Fruit fly (Drosophila melanogaster) whole organism, embryonic: ENCODE data around the gene CG42553.
A peak's percentile ranks its signal among the peaks of the same experiment; 100 is the strongest.

Source experiments
- Ada2b ChIP-seq: fragments of 200-800 bp; sonication (Bioruptor generic); IDR thresholded peaks from 2 replicates; pipeline ENCODE4 v1.3.6; 2022; ENCODE audit warnings: missing biosample characterization, missing genetic modification characterization
- Asciz ChIP-seq: fragments of 200-800 bp; sonication (Bioruptor generic); optimal IDR thresholded peaks from 2 replicates; lab custom pipeline; 2017; ENCODE audit warnings: missing biosample characterization, mild to moderate bottlenecking, missing genetic modification characterization, missing genetic modification reagents
- CG11247 ChIP-seq: fragments of 200-800 bp; sonication (Bioruptor generic); IDR thresholded peaks from 2 replicates; pipeline ENCODE4 v1.3.6; 2022; ENCODE audit warnings: missing biosample characterization, missing genetic modification characterization
- CG11456 ChIP-seq: fragments of 200-800 bp; sonication (Bioruptor generic); IDR thresholded peaks from 3 replicates; pipeline ENCODE4 v1.3.6; 2022; ENCODE audit warnings: missing biosample characterization, missing genetic modification characterization
- CG11695 ChIP-seq: fragments of 200-800 bp; sonication (Bioruptor generic); IDR thresholded peaks from 3 replicates; pipeline ENCODE4 v1.3.6; 2022; ENCODE audit warnings: missing biosample characterization, missing genetic modification characterization
- CG13287 ChIP-seq: fragments of 200-800 bp; sonication (Bioruptor generic); IDR thresholded peaks from 2 replicates; pipeline ENCODE4 v1.3.6; 2022; ENCODE audit warnings: missing biosample characterization, missing genetic modification characterization; ENCODE audit not compliant: partially characterized antibody
- CG14710 ChIP-seq: fragments of 200-800 bp; sonication (Bioruptor generic); optimal IDR thresholded peaks from 3 replicates; lab custom pipeline; 2019; ENCODE audit warnings: missing biosample characterization, mild to moderate bottlenecking, missing genetic modification characterization, moderate library complexity
- CG14860 ChIP-seq: fragments of 200-800 bp; sonication (Bioruptor generic); IDR thresholded peaks from 3 replicates; pipeline ENCODE4 v1.3.6; 2022; ENCODE audit warnings: missing biosample characterization, missing genetic modification characterization; ENCODE audit not compliant: partially characterized antibody
- CG15514 ChIP-seq: fragments of 200-800 bp; sonication (Bioruptor generic); optimal IDR thresholded peaks from 3 replicates; lab custom pipeline; 2017; ENCODE audit warnings: missing biosample characterization, missing genetic modification characterization, mild to moderate bottlenecking, moderate library complexity, missing genetic modification reagents
- CG1603 ChIP-seq: fragments of 200-800 bp; sonication (Bioruptor generic); optimal IDR thresholded peaks from 2 replicates; lab custom pipeline; 2019; ENCODE audit warnings: missing biosample characterization, mild to moderate bottlenecking, missing genetic modification characterization, moderate library complexity
- CG17802 ChIP-seq: fragments of 200-800 bp; sonication (Bioruptor generic); optimal IDR thresholded peaks from 2 replicates; lab custom pipeline; 2018; ENCODE audit warnings: missing biosample characterization, mild to moderate bottlenecking, missing genetic modification characterization, moderate library complexity
- CG17829 ChIP-seq: fragments of 200-800 bp; optimal IDR thresholded peaks from 2 replicates; lab custom pipeline; 2019; ENCODE audit warnings: missing biosample characterization, mild to moderate bottlenecking, missing genetic modification characterization, moderate library complexity
- CG17912 ChIP-seq: fragments of 200-800 bp; sonication (Bioruptor generic); optimal IDR thresholded peaks from 2 replicates; lab custom pipeline; 2018; ENCODE audit warnings: missing biosample characterization, mild to moderate bottlenecking, missing genetic modification characterization
- CG32767 ChIP-seq: fragments of 200-800 bp; sonication (Bioruptor generic); IDR thresholded peaks from 2 replicates; pipeline ENCODE4 v1.3.6; 2022; ENCODE audit warnings: missing biosample characterization, missing genetic modification characterization
- CG34422 ChIP-seq: fragments of 200-800 bp; sonication (Bioruptor generic); IDR thresholded peaks from 3 replicates; pipeline ENCODE4 v1.3.6; 2022; ENCODE audit warnings: missing biosample characterization, missing genetic modification characterization
- CG42726 ChIP-seq: fragments of 200-800 bp; sonication (Bioruptor generic); IDR thresholded peaks from 2 replicates; pipeline ENCODE4 v1.3.6; 2022; ENCODE audit warnings: missing biosample characterization, missing genetic modification characterization; ENCODE audit not compliant: partially characterized antibody
- CG7357 ChIP-seq: fragments of 200-800 bp; sonication (Bioruptor generic); IDR thresholded peaks from 3 replicates; pipeline ENCODE4 v1.3.6; 2022; ENCODE audit warnings: missing biosample characterization, missing genetic modification characterization
- CG9727 ChIP-seq: fragments of 200-800 bp; sonication (Bioruptor generic); optimal IDR thresholded peaks from 3 replicates; lab custom pipeline; 2017; ENCODE audit warnings: missing biosample characterization, mild to moderate bottlenecking, missing genetic modification characterization
- CG9817 ChIP-seq: fragments of 200-800 bp; sonication (Bioruptor generic); optimal IDR thresholded peaks from 2 replicates; lab custom pipeline; 2018; ENCODE audit warnings: missing biosample characterization, mild to moderate bottlenecking, missing genetic modification characterization, moderate library complexity
- Dbx ChIP-seq: fragments of 200-800 bp; sonication (Bioruptor generic); IDR thresholded peaks from 3 replicates; pipeline ENCODE4 v1.3.6; 2022; ENCODE audit warnings: missing biosample characterization, missing genetic modification characterization
- Doc3 ChIP-seq: fragments of 200-800 bp; sonication (Bioruptor generic); IDR thresholded peaks from 3 replicates; pipeline ENCODE4 v1.3.6; 2022; ENCODE audit warnings: missing biosample characterization, missing genetic modification characterization; ENCODE audit not compliant: partially characterized antibody
- Dref ChIP-seq: fragments of 200-800 bp; sonication (Bioruptor generic); IDR thresholded peaks from 2 replicates; pipeline ENCODE4 v1.3.6; 2022; ENCODE audit warnings: missing biosample characterization, missing genetic modification characterization
- Drgx ChIP-seq: fragments of 200-800 bp; sonication (Bioruptor generic); IDR thresholded peaks from 2 replicates; pipeline ENCODE4 v1.3.6; 2022; ENCODE audit warnings: missing biosample characterization, missing genetic modification characterization
- Ets65A ChIP-seq: fragments of 200-800 bp; sonication (Bioruptor generic); peaks from one replicate; lab custom pipeline; 2016; ENCODE audit warnings: missing biosample characterization, missing genetic modification characterization
- Ets97D ChIP-seq: fragments of 200-800 bp; sonication (Bioruptor generic); optimal IDR thresholded peaks from 3 replicates; lab custom pipeline; 2016; ENCODE audit warnings: missing biosample characterization, missing genetic modification characterization
- HLH4C ChIP-seq: fragments of 200-800 bp; sonication (Bioruptor generic); IDR thresholded peaks from 3 replicates; pipeline ENCODE4 v1.3.6; 2022; ENCODE audit warnings: missing biosample characterization, missing genetic modification characterization; ENCODE audit not compliant: partially characterized antibody
- NFAT ChIP-seq: fragments of 200-800 bp; sonication (Bioruptor generic); IDR thresholded peaks from 2 replicates; pipeline ENCODE4 v1.3.6; 2022; ENCODE audit warnings: missing biosample characterization, missing genetic modification characterization
- Ravus ChIP-seq: fragments of 200-800 bp; sonication (Bioruptor generic); IDR thresholded peaks from 2 replicates; pipeline ENCODE4 v1.3.6; 2022; ENCODE audit warnings: missing biosample characterization, missing genetic modification characterization
- Scr ChIP-seq: fragments of 200-800 bp; sonication (Bioruptor generic); IDR thresholded peaks from 2 replicates; pipeline ENCODE4 v1.3.6; 2022; ENCODE audit warnings: missing biosample characterization, missing genetic modification characterization; ENCODE audit not compliant: partially characterized antibody
- Sry-δ ChIP-seq: fragments of 200-800 bp; sonication (Bioruptor generic); optimal IDR thresholded peaks from 2 replicates; lab custom pipeline; 2016; ENCODE audit warnings: missing biosample characterization, missing genetic modification characterization
- YL-1 ChIP-seq: fragments of 200-800 bp; sonication (Bioruptor generic); optimal IDR thresholded peaks from 3 replicates; lab custom pipeline; 2017; ENCODE audit warnings: missing biosample characterization, mild to moderate bottlenecking, missing genetic modification characterization
- ato ChIP-seq: fragments of 200-800 bp; sonication (Bioruptor generic); IDR thresholded peaks from 2 replicates; pipeline ENCODE4 v1.3.6; 2022; ENCODE audit warnings: missing biosample characterization, missing genetic modification characterization; ENCODE audit not compliant: partially characterized antibody
- bab2 ChIP-seq: fragments of 200-800 bp; sonication (Bioruptor generic); optimal IDR thresholded peaks from 2 replicates; lab custom pipeline; 2016; ENCODE audit warnings: missing biosample characterization, missing genetic modification characterization
- chinmo ChIP-seq: fragments of 200-800 bp; sonication (Bioruptor generic); IDR thresholded peaks from 4 replicates; pipeline ENCODE4 v1.3.6; 2022; ENCODE audit warnings: missing biosample characterization, missing genetic modification characterization; ENCODE audit not compliant: partially characterized antibody
- dpn ChIP-seq, 2 experiments: fragments of 200-800 bp; sonication (Bioruptor generic); optimal IDR thresholded peaks; 3 replicates each; lab custom pipeline; 2016; ENCODE audit warnings: missing biosample characterization in 2 of 2, missing genetic modification characterization in 2 of 2
- fd96Cb ChIP-seq: fragments of 200-800 bp; sonication (Bioruptor generic); optimal IDR thresholded peaks from 2 replicates; lab custom pipeline; 2018; ENCODE audit warnings: missing biosample characterization, mild to moderate bottlenecking, missing genetic modification characterization, moderate library complexity
- gcm2 ChIP-seq: fragments of 200-800 bp; sonication (Bioruptor generic); optimal IDR thresholded peaks from 2 replicates; lab custom pipeline; 2016; ENCODE audit warnings: missing biosample characterization, missing genetic modification characterization
- mld ChIP-seq: fragments of 200-800 bp; sonication (Bioruptor generic); IDR thresholded peaks from 3 replicates; pipeline ENCODE4 v1.3.6; 2022; ENCODE audit warnings: missing biosample characterization, missing genetic modification characterization; ENCODE audit not compliant: partially characterized antibody
- pb ChIP-seq: fragments of 200-800 bp; sonication (Bioruptor generic); optimal IDR thresholded peaks from 3 replicates; lab custom pipeline; 2016; ENCODE audit warnings: missing biosample characterization, missing genetic modification characterization
- sd ChIP-seq: fragments of 200-800 bp; sonication (Bioruptor generic); optimal IDR thresholded peaks from 3 replicates; lab custom pipeline; 2018; ENCODE audit warnings: missing biosample characterization, mild to moderate bottlenecking, missing genetic modification characterization, moderate library complexity
- sna ChIP-seq: fragments of 200-800 bp; sonication (Bioruptor generic); IDR thresholded peaks from 2 replicates; pipeline ENCODE4 v1.3.6; 2022; ENCODE audit warnings: missing biosample characterization, missing genetic modification characterization; ENCODE audit not compliant: partially characterized antibody
- sob ChIP-seq: fragments of 200-800 bp; sonication (Bioruptor generic); IDR thresholded peaks from 2 replicates; pipeline ENCODE4 v1.3.6; 2022; ENCODE audit warnings: missing biosample characterization, missing genetic modification characterization
- sqz ChIP-seq: fragments of 200-800 bp; sonication (Bioruptor generic); optimal IDR thresholded peaks from 3 replicates; lab custom pipeline; 2018; ENCODE audit warnings: missing biosample characterization, mild to moderate bottlenecking, missing genetic modification characterization
- sug ChIP-seq: fragments of 200-800 bp; optimal IDR thresholded peaks from 2 replicates; lab custom pipeline; 2019; ENCODE audit warnings: missing biosample characterization, mild to moderate bottlenecking, missing genetic modification characterization, moderate library complexity
- unc-4 ChIP-seq: fragments of 200-800 bp; sonication (Bioruptor generic); IDR thresholded peaks from 2 replicates; pipeline ENCODE4 v1.3.6; 2022; ENCODE audit warnings: missing biosample characterization, missing genetic modification characterization; ENCODE audit not compliant: partially characterized antibody
- usp ChIP-seq: fragments of >200 bp; optimal IDR thresholded peaks from 2 replicates; lab custom pipeline; 2017; ENCODE audit warnings: missing biosample characterization, missing genetic modification characterization

The CG42553 gene

DNA sequence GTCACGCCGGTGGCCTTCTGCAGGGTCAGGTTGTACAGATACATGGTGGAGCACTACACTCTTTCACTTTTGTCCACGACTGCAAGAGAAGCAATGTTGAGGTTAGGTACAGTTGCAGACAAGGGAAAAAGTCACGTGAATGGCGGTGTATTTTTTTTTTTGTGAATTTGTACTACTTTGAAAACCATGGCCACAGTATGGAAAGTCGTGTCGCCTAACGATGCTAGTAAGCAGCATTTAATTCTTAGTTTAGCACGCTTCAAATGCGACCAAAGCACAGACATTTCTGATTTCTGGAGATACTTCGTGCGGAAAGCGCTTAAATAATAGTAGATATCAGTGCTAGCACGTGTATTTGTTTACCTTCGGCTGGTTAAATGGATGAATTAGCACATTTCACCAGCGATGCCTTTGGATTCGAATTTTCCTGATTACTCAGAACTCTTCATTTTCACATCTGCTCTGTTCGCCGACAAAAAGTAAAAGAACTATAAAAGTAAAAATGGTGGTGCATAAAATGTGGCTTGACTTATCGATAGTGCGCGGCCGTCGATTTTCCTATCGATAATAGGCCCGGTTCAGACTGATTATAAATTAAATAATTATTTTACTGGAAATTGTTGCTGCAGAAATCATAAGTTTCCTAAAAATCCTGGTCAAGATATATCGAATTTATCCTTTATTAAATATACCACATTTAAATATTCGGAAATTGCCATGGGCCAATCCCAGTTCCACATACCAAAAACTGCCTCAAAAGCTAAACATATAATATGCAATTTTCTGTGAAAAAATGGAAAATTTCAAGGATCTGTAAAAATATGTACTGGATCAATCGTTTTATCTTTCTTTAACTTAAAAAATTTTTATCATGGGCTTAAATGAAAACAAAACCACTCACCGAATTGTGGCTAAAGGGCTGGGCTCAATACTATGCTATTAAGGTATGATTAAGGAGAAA, 716 bp upstream of the CG42553 start, which contains the start of gene Sf3b3 (continued):
- TF ChIP-seq Ada2b (GFP tag; lab: Robert Waterston, UW) (peak; percentile 32; the same call in 1 of the 2 replicates), sob (GFP tag; lab: Robert Waterston, UW) (peak; percentile 53), CG13287 (GFP tag; lab: Robert Waterston, UW) (peak; percentile 60), Drgx (GFP tag; lab: Robert Waterston, UW) (peak; percentile 12; the same call in 1 of the 2 replicates), Dref (peak; percentile 84), CG11456 (GFP tag; lab: Robert Waterston, UW) (0 out of 3 replicates have a peak, but pooled peaks have one; percentile 3), NFAT (GFP tag; lab: Robert Waterston, UW) (peak; percentile 54), CG17912 (GFP tag; lab: Kevin White, UChicago) (no peak), mld (GFP tag; lab: Robert Waterston, UW) (peak; percentile 62; the same call in 1 of the 3 replicates), dpn (GFP tag; optimal IDR thresholded peaks at IDR 0.05; lab: Kevin White, UChicago) (no peak), HLH4C (GFP tag; lab: Robert Waterston, UW) (peak; percentile 48; the same call in 2 of the 3 replicates), CG17802 (peak; percentile 99), sd (tag; lab: Kevin White, UChicago) (no peak), Dbx (GFP tag; lab: Robert Waterston, UW) (peak; percentile 60; the same call in 1 of the 3 replicates), fd96Cb (tag; lab: Kevin White, UChicago) (no peak), unc-4 (GFP tag; lab: Robert Waterston, UW) (peak; percentile 50), bab2 (peak; percentile 14), CG32767 (GFP tag; lab: Robert Waterston, UW) (no peak), CG9727 (GFP tag; lab: Kevin White, UChicago) (peak; percentile 56), Asciz (peak; percentile 6), Ets97D (GFP tag; lab: Kevin White, UChicago) (peak; percentile 45), Ravus (GFP tag; lab: Robert Waterston, UW) (no peak), CG11695 (GFP tag; lab: Robert Waterston, UW) (0 out of 3 replicates have a peak, but pooled peaks have one; percentile 5), CG11247 (GFP tag; lab: Robert Waterston, UW) (peak; percentile 8; the same call in 1 of the 2 replicates), sna (no peak), ato (GFP tag; lab: Robert Waterston, UW) (peak; percentile 64), CG17829 (peak; percentile 42), pb (GFP tag; lab: Kevin White, UChicago) (no peak), Ets65A (GFP tag; lab: Kevin White, UChicago) (peak; percentile 64), Sry-δ (GFP tag; lab: Kevin White, UChicago) (peak; percentile 74), gcm2 (GFP tag; lab: Kevin White, UChicago) (no peak), CG7357 (peak; percentile 22; the same call in 1 of the 3 replicates), CG1603 (tag; lab: Kevin White, UChicago) (peak; percentile 10), CG9817 (tag; lab: Kevin White, UChicago) (no peak), CG15514 (GFP tag; lab: Kevin White, UChicago) (peak; percentile 57), YL-1 (peak; percentile 70), sug (tag; lab: Kevin White, UChicago) (peak; percentile 9), Doc3 (GFP tag; lab: Robert Waterston, UW) (peak; percentile 29; the same call in 2 of the 3 replicates), CG42726 (GFP tag; lab: Robert Waterston, UW) (peak; percentile 64), chinmo (0 out of 4 replicates have a peak, but pooled peaks have one; percentile 10), CG14860 (GFP tag; lab: Robert Waterston, UW) (peak; percentile 40; the same call in 1 of the 3 replicates), CG14710 (peak; percentile 27), usp (no peak), sqz (peak; percentile 60), CG34422 (peak; percentile 49; the same call in 1 of the 3 replicates), Scr (peak; percentile 61)
